Worm (Caenorhabditis elegans) whole organism, late embryonic: ENCODE results near the gene fbxc-32.
"Not testable (repeated sequence)": the region's sequence is repeated elsewhere in the genome, so short reads cannot be mapped to it uniquely, and the experiment has no call there.

Experiments
- K02D7.2 ChIP-seq: sonication (generic microtip); optimal IDR thresholded peaks from 2 replicates; lab custom pipeline; 2017; ENCODE audit warnings: mild to moderate bottlenecking, missing genetic modification characterization, missing compliant biosample characterization
- T23F11.4 ChIP-seq: fragments of 200-800 bp; sonication (Bioruptor generic); optimal IDR thresholded peaks from 2 replicates; lab custom pipeline; 2018; ENCODE audit warnings: mild to moderate bottlenecking, missing genetic modification characterization, missing compliant biosample characterization
- ama-1 ChIP-seq: fragments of 150-350 bp; optimal IDR thresholded peaks from 2 replicates; lab custom pipeline; 2014
- ceh-18 ChIP-seq: sonication (generic microtip); optimal IDR thresholded peaks from 2 replicates; lab custom pipeline; 2016; ENCODE audit warnings: missing genetic modification characterization, missing compliant biosample characterization
- ceh-19 ChIP-seq: fragments of 200-800 bp; sonication (Bioruptor generic); optimal IDR thresholded peaks from 2 replicates; lab custom pipeline; 2018; ENCODE audit warnings: mild to moderate bottlenecking, missing genetic modification characterization, missing compliant biosample characterization
- ceh-24 ChIP-seq: sonication (generic microtip); optimal IDR thresholded peaks from 2 replicates; lab custom pipeline; 2016; ENCODE audit warnings: mild to moderate bottlenecking, missing genetic modification characterization, missing compliant biosample characterization
- ceh-30 ChIP-seq: fragments of 150-350 bp; optimal IDR thresholded peaks from 2 replicates; lab custom pipeline; 2014; ENCODE audit warnings: missing biosample characterization, missing genetic modification characterization
- ceh-31 ChIP-seq: sonication (generic microtip); optimal IDR thresholded peaks from 2 replicates; lab custom pipeline; 2016; ENCODE audit warnings: missing genetic modification characterization, missing compliant biosample characterization
- ceh-34 ChIP-seq: sonication (generic microtip); optimal IDR thresholded peaks from 2 replicates; lab custom pipeline; 2016; ENCODE audit warnings: mild to moderate bottlenecking, missing genetic modification characterization, missing compliant biosample characterization
- ceh-6 ChIP-seq: fragments of 200-800 bp; sonication (Bioruptor generic); optimal IDR thresholded peaks from 2 replicates; lab custom pipeline; 2018; ENCODE audit warnings: mild to moderate bottlenecking, missing genetic modification characterization, missing compliant biosample characterization
- dmd-4 ChIP-seq: sonication (generic microtip); optimal IDR thresholded peaks from 2 replicates; lab custom pipeline; 2016; ENCODE audit warnings: borderline replicate concordance, missing genetic modification characterization, missing compliant biosample characterization
- elt-2 ChIP-seq: sonication (generic microtip); optimal IDR thresholded peaks from 2 replicates; lab custom pipeline; 2016; ENCODE audit warnings: missing genetic modification reagents, missing genetic modification characterization, missing compliant biosample characterization
- elt-4 ChIP-seq: sonication (generic microtip); optimal IDR thresholded peaks from 2 replicates; lab custom pipeline; 2016; ENCODE audit warnings: missing genetic modification characterization, missing compliant biosample characterization
- ets-4 ChIP-seq: sonication (generic microtip); optimal IDR thresholded peaks from 2 replicates; lab custom pipeline; 2016; ENCODE audit warnings: missing genetic modification characterization, missing compliant biosample characterization
- eyg-1 ChIP-seq: sonication (generic microtip); optimal IDR thresholded peaks from 2 replicates; lab custom pipeline; 2016; ENCODE audit warnings: missing genotype, missing genetic modification characterization, missing compliant biosample characterization
- fax-1 ChIP-seq: sonication (generic microtip); optimal IDR thresholded peaks from 2 replicates; lab custom pipeline; 2016; ENCODE audit warnings: missing genotype, missing genetic modification characterization, missing compliant biosample characterization
- fkh-6 ChIP-seq: sonication (generic microtip); optimal IDR thresholded peaks from 2 replicates; lab custom pipeline; 2016; ENCODE audit warnings: missing genetic modification characterization, missing compliant biosample characterization
- gmeb-2 ChIP-seq: sonication (generic microtip); optimal IDR thresholded peaks from 2 replicates; lab custom pipeline; 2016; ENCODE audit warnings: missing genetic modification characterization, inconsistent platforms, missing compliant biosample characterization
- lim-6 ChIP-seq: sonication (generic microtip); optimal IDR thresholded peaks from 2 replicates; lab custom pipeline; 2016; ENCODE audit warnings: missing genetic modification characterization, missing compliant biosample characterization
- lin-11 ChIP-seq: fragments of 200-800 bp; sonication (Bioruptor generic); optimal IDR thresholded peaks from 2 replicates; lab custom pipeline; 2018; ENCODE audit warnings: mild to moderate bottlenecking, missing genetic modification characterization, missing compliant biosample characterization
- madf-2 ChIP-seq: sonication (generic microtip); optimal IDR thresholded peaks from 2 replicates; lab custom pipeline; 2017; ENCODE audit warnings: missing genetic modification characterization, missing compliant biosample characterization
- nfya-1 ChIP-seq: sonication (generic microtip); optimal IDR thresholded peaks from 2 replicates; lab custom pipeline; 2017; ENCODE audit warnings: missing genetic modification characterization, mild to moderate bottlenecking, missing compliant biosample characterization, antibody characterized with exemption, moderate library complexity
- odd-2 ChIP-seq: sonication (generic microtip); optimal IDR thresholded peaks from 2 replicates; lab custom pipeline; 2017; ENCODE audit warnings: antibody characterized with exemption, mild to moderate bottlenecking, missing genetic modification characterization, missing compliant biosample characterization
- pag-3 ChIP-seq: sonication (generic microtip); optimal IDR thresholded peaks from 2 replicates; lab custom pipeline; 2016; ENCODE audit warnings: missing compliant biosample characterization, missing genetic modification characterization, borderline replicate concordance
- pha-4 ChIP-seq: fragments of 150-350 bp; optimal IDR thresholded peaks from 2 replicates; lab custom pipeline; 2018; ENCODE audit warnings: missing biosample characterization, missing genetic modification reagents, missing genetic modification characterization
- pqm-1 ChIP-seq: sonication (generic microtip); optimal IDR thresholded peaks from 2 replicates; lab custom pipeline; 2016; ENCODE audit warnings: missing genetic modification characterization, missing compliant biosample characterization
- sdc-2 ChIP-seq: sonication (generic microtip); optimal IDR thresholded peaks from 2 replicates; lab custom pipeline; 2016; ENCODE audit warnings: missing genotype, missing genetic modification characterization, missing compliant biosample characterization
- sox-2 ChIP-seq: fragments of 200-800 bp; sonication (Bioruptor generic); IDR thresholded peaks from 2 replicates; pipeline ENCODE4 v1.3.6; 2022; ENCODE audit warnings: missing genetic modification reagents, missing genetic modification characterization, missing compliant biosample characterization
- unc-3 ChIP-seq, 2 experiments: fragments of 200-800 bp in 1 of 2; sonication (Bioruptor generic) in 1 of 2; sonication (generic microtip) in 1 of 2; conservative IDR thresholded peaks in 1 of 2; optimal IDR thresholded peaks in 1 of 2; 2 replicates each; pipeline versions ENCODE4 v1.3.6 to Lab custom; 2016 to 2022; ENCODE audit warnings: missing compliant biosample characterization in 2 of 2, missing genetic modification characterization in 2 of 2, missing genetic modification reagents in 1 of 2
- unc-86 ChIP-seq: sonication (generic microtip); optimal IDR thresholded peaks from 2 replicates; lab custom pipeline; 2016; ENCODE audit warnings: missing genetic modification characterization, missing compliant biosample characterization

fbxc-32 gene

ce11 chrII:979135-979534 lies 31.1 kb upstream of the fbxc-32 start, which contains the start of the genes fbxc-17 and fbxc-15:
Gene fbxc-17 (minus strand): TSS chrII:979235.
Gene fbxc-15 (plus strand): TSS chrII:979423.
- no peak for TF ChIP-seq dmd-4 (tag; lab: Kevin White, UChicago)
- no peak for TF ChIP-seq unc-3 (GFP tag; conservative IDR thresholded peaks at IDR 0.05; lab: Robert Waterston, UW)
- TF ChIP-seq unc-3 (tag; optimal IDR thresholded peaks at IDR 0.05; lab: Kevin White, UChicago): no peak
- no peak for TF ChIP-seq odd-2 (tag; lab: Kevin White, UChicago)
- no peak for TF ChIP-seq nfya-1 (tag; lab: Kevin White, UChicago)
- no peak for TF ChIP-seq ceh-24 (tag; lab: Kevin White, UChicago)
- no peak for TF ChIP-seq ceh-30 (tag; lab: Kevin White, UChicago)
- no peak for TF ChIP-seq ceh-18
- no peak for TF ChIP-seq unc-86 (tag; lab: Kevin White, UChicago)
- TF ChIP-seq, all 69 proteins: peak for 0

ce11 chrII:973999-974398 lies 26.0 kb upstream of the fbxc-32 start, which contains the start of gene fbxc-14:
Gene fbxc-14 (plus strand): TSS chrII:974299.
- TF ChIP-seq pqm-1 (tag; lab: Kevin White, UChicago) (no peak), ama-1 (lab: Kevin White, UChicago) (no peak), fax-1 (tag; lab: Kevin White, UChicago) (no peak), K02D7.2 (tag; lab: Kevin White, UChicago) (no peak), dmd-4 (tag; lab: Kevin White, UChicago) (no peak), lin-11 (tag; lab: Kevin White, UChicago) (no peak), elt-4 (tag; lab: Kevin White, UChicago) (no peak)

- TF ChIP-seq ets-4 (tag; lab: Kevin White, UChicago) (no peak), lin-11 (tag; lab: Kevin White, UChicago) (no peak), sdc-2 (tag; lab: Kevin White, UChicago) (no peak), ceh-6 (GFP tag; lab: Kevin White, UChicago) (no peak), pha-4 (tag; lab: Kevin White, UChicago) (no peak), ceh-34 (tag; lab: Kevin White, UChicago) (no peak), eyg-1 (no peak), dmd-4 (tag; lab: Kevin White, UChicago) (no peak), ceh-19 (GFP tag; lab: Kevin White, UChicago) (no peak), sox-2 (GFP tag; lab: Robert Waterston, UW) (no peak), pag-3 (tag; lab: Kevin White, UChicago) (no peak), gmeb-2 (tag; lab: Kevin White, UChicago) (no peak), K02D7.2 (tag; lab: Kevin White, UChicago) (no peak), odd-2 (tag; lab: Kevin White, UChicago) (no peak), T23F11.4 (GFP tag; lab: Kevin White, UChicago) (no peak), fkh-6 (no peak), madf-2 (tag; lab: Kevin White, UChicago) (no peak), lim-6 (tag; lab: Kevin White, UChicago) (no peak), elt-2 (tag; lab: Kevin White, UChicago) (no peak), ceh-30 (tag; lab: Kevin White, UChicago) (no peak)
Measured at ce11 chrII:972850-973249, 24.9 kb upstream of the fbxc-32 start, which contains the start of gene C32B5.15. Gene C32B5.15 (minus strand): TSS chrII:972950.

- not testable (repeated sequence) for TF ChIP-seq eyg-1; ceh-31 (tag; lab: Kevin White, UChicago); ceh-19 (GFP tag; lab: Kevin White, UChicago)
- TF ChIP-seq, all 69 proteins: peak for 0; not testable (repeated sequence) for 69
Measured at ce11 chrII:968106-968505, 20.1 kb upstream of the fbxc-32 start, which contains the start of gene C32B5.6. Gene C32B5.6 (plus strand): TSS chrII:968406.

ce11 chrII:966962-967361 lies 19.0 kb upstream of the fbxc-32 start, which contains the start of gene fbxc-18:
Gene fbxc-18 (minus strand): TSS chrII:967062.
- TF ChIP-seq odd-2 (tag; lab: Kevin White, UChicago); ceh-19 (GFP tag; lab: Kevin White, UChicago); ceh-24 (tag; lab: Kevin White, UChicago): not testable (repeated sequence)
